Worm (Caenorhabditis elegans): ENCODE results near the gene Y111B2A.2.

DNA sequence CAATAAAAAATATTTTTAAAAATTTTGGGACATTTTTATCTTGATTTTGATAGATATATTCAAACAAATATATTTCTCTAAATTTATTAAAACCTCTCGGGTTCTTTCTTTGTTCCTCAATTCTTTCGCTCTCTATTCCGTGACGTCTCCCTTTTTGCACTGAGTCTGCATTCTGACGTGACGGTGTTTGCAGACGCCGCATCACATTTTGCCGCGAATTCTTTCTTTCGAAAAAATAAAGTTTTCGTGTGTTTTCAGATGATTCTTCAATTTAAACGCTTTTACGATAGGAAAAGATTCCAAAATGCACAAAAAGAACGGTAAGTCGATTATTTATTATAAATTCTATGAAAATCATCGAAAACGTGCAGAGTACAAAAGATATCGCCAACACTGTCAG is 32.1 kb downstream of the Y111B2A.2 start:
- TF ChIP-seq T22C8.4 (GFP tag; IDR thresholded peaks at IDR 0.05) = no peak
- peak; percentile 68 for TF ChIP-seq ztf-23 (GFP tag; IDR thresholded peaks at IDR 0.05)
- TF ChIP-seq tab-1 (GFP tag; IDR thresholded peaks at IDR 0.05) = no peak
- TF ChIP-seq flt-1 (GFP tag; IDR thresholded peaks at IDR 0.05) = no peak
- no peak for TF ChIP-seq klf-2 (GFP tag; conservative IDR thresholded peaks at IDR 0.05)

Data from whole organism, midembryonic.